Fruit fly (Drosophila melanogaster) whole organism, wandering third instar larva: ENCODE measurements around the gene Cse1.

ENCODE experiments used
- Abd-B ChIP-seq: fragments of >200 bp; optimal IDR thresholded peaks from 2 replicates; lab custom pipeline; 2017; ENCODE audit warnings: missing biosample characterization, missing genetic modification characterization
- CG9705 ChIP-seq: fragments of 200-800 bp; sonication (Bioruptor generic); optimal IDR thresholded peaks from 2 replicates; lab custom pipeline; 2018; ENCODE audit warnings: missing biosample characterization, mild to moderate bottlenecking, missing genetic modification characterization
- CrebA ChIP-seq: fragments of 200-800 bp; sonication (Bioruptor generic); optimal IDR thresholded peaks from 2 replicates; lab custom pipeline; 2016; ENCODE audit warnings: missing biosample characterization, mild to moderate bottlenecking, missing genetic modification characterization, borderline replicate concordance
- Dfd ChIP-seq: fragments of >200 bp; optimal IDR thresholded peaks from 2 replicates; lab custom pipeline; 2017; ENCODE audit warnings: missing biosample characterization, missing genetic modification characterization
- Dif ChIP-seq: fragments of 200-275, 200-300 bp; sonication (Bioruptor generic); optimal IDR thresholded peaks from 2 replicates; lab custom pipeline; 2018; ENCODE audit warnings: missing biosample characterization, missing genetic modification characterization; ENCODE audit not compliant: partially characterized antibody
- GATAd ChIP-seq: sonication (Bioruptor generic); optimal IDR thresholded peaks from 2 replicates; lab custom pipeline; 2016; ENCODE audit warnings: missing biosample characterization, missing genetic modification characterization
- HLH106 ChIP-seq: fragments of 200-800 bp; optimal IDR thresholded peaks from 3 replicates; lab custom pipeline; 2019; ENCODE audit warnings: missing biosample characterization, mild to moderate bottlenecking, missing genetic modification characterization, moderate library complexity
- Hr78 ChIP-seq: fragments of >200 bp; optimal IDR thresholded peaks from 2 replicates; lab custom pipeline; 2017; ENCODE audit warnings: missing biosample characterization, missing genetic modification characterization
- Hr83 ChIP-seq: fragments of 200-300 bp; sonication (Bioruptor generic); optimal IDR thresholded peaks from 2 replicates; lab custom pipeline; 2016; ENCODE audit warnings: missing biosample characterization, mild to moderate bottlenecking, missing genetic modification characterization, moderate library complexity; ENCODE audit not compliant: poor library complexity, severe bottlenecking
- Jra ChIP-seq: sonication (Bioruptor generic); optimal IDR thresholded peaks from 2 replicates; lab custom pipeline; 2016; ENCODE audit warnings: missing biosample characterization, missing genetic modification characterization
- N ChIP-seq: fragments of >200 bp; optimal IDR thresholded peaks from 2 replicates; lab custom pipeline; 2018; ENCODE audit warnings: missing biosample characterization, missing external identifiers, missing genetic modification characterization
- Sp1 ChIP-seq: fragments of 200-800 bp; sonication (Bioruptor generic); optimal IDR thresholded peaks from 3 replicates; lab custom pipeline; 2019; ENCODE audit warnings: missing biosample characterization, mild to moderate bottlenecking, missing genetic modification characterization, moderate library complexity
- Vsx2 ChIP-seq: fragments of 200-300, 225-300 bp; sonication (Bioruptor generic); optimal IDR thresholded peaks from 2 replicates; lab custom pipeline; 2018; ENCODE audit warnings: missing biosample characterization, missing genetic modification characterization; ENCODE audit not compliant: partially characterized antibody
- br ChIP-seq: fragments of 200-800 bp; sonication (Bioruptor generic); optimal IDR thresholded peaks from 2 replicates; lab custom pipeline; 2016; ENCODE audit warnings: missing biosample characterization, missing genetic modification characterization
- brk ChIP-seq: fragments of 200-800 bp; sonication (Bioruptor generic); optimal IDR thresholded peaks from 2 replicates; lab custom pipeline; 2016; ENCODE audit warnings: missing biosample characterization, mild to moderate bottlenecking, missing genetic modification characterization
- dsf ChIP-seq: sonication (Bioruptor generic); optimal IDR thresholded peaks from 2 replicates; lab custom pipeline; 2016; ENCODE audit warnings: missing biosample characterization, missing genetic modification characterization, borderline replicate concordance
- ey ChIP-seq: fragments of 200-800 bp; sonication (Bioruptor generic); optimal IDR thresholded peaks from 2 replicates; lab custom pipeline; 2016; ENCODE audit warnings: missing biosample characterization, missing genetic modification characterization
- fru ChIP-seq: fragments of 200-800 bp; sonication (Bioruptor generic); optimal IDR thresholded peaks from 3 replicates; lab custom pipeline; 2016; ENCODE audit warnings: missing biosample characterization, mild to moderate bottlenecking, missing genetic modification characterization
- h ChIP-seq: fragments of 200-800 bp; sonication (Bioruptor generic); optimal IDR thresholded peaks from 3 replicates; lab custom pipeline; 2016; ENCODE audit warnings: missing biosample characterization, mild to moderate bottlenecking, missing genetic modification characterization
- lola ChIP-seq: fragments of >200 bp; optimal IDR thresholded peaks from 2 replicates; lab custom pipeline; 2017; ENCODE audit warnings: missing biosample characterization, missing genetic modification characterization
- psq ChIP-seq: fragments of 200-800 bp; sonication (Bioruptor generic); optimal IDR thresholded peaks from 3 replicates; lab custom pipeline; 2017; ENCODE audit warnings: missing biosample characterization, mild to moderate bottlenecking, missing genetic modification characterization, moderate library complexity
- rgr ChIP-seq: fragments of 200-800 bp; sonication (Bioruptor generic); optimal IDR thresholded peaks from 3 replicates; lab custom pipeline; 2016; ENCODE audit warnings: missing biosample characterization, mild to moderate bottlenecking, missing genetic modification characterization
- sv ChIP-seq: fragments of 200-800 bp; sonication (Bioruptor generic); optimal IDR thresholded peaks from 3 replicates; lab custom pipeline; 2016; ENCODE audit warnings: missing biosample characterization, missing genetic modification characterization

Cse1 gene

dm6 chr2L:16788885-16789284 lies 36.1 kb downstream of the Cse1 start:
- TF ChIP-seq br (GFP tag; lab: Kevin White, UChicago) (no peak), N (GFP tag; lab: Kevin White, UChicago) (no peak), Dfd (no peak), Jra (GFP tag; lab: Kevin White, UChicago) (no peak), HLH106 (tag; lab: Kevin White, UChicago) (no peak), dsf (GFP tag; lab: Kevin White, UChicago) (no peak), Dif (no peak), Hr83 (no peak), sv (GFP tag; lab: Kevin White, UChicago) (no peak), lola (no peak)

dm6 chr2L:16787548-16787947 lies 37.5 kb downstream of the Cse1 start:
- TF ChIP-seq Dfd (no peak), Vsx2 (GFP tag; lab: Kevin White, UChicago) (no peak), Hr78 (GFP tag; lab: Kevin White, UChicago) (no peak), GATAd (GFP tag; lab: Kevin White, UChicago) (no peak), h (GFP tag; lab: Kevin White, UChicago) (no peak), brk (no peak), br (GFP tag; lab: Kevin White, UChicago) (no peak), CG9705 (GFP tag; lab: Kevin White, UChicago) (no peak), Jra (GFP tag; lab: Kevin White, UChicago) (no peak), CrebA (GFP tag; lab: Kevin White, UChicago) (no peak), lola (no peak), rgr (GFP tag; lab: Kevin White, UChicago) (no peak), ey (no peak), Hr83 (no peak), Abd-B (GFP tag; lab: Kevin White, UChicago) (no peak), psq (GFP tag; lab: Kevin White, UChicago) (no peak), fru (GFP tag; lab: Kevin White, UChicago) (no peak), sv (GFP tag; lab: Kevin White, UChicago) (no peak), Sp1 (no peak)
- TF ChIP-seq, all 38 proteins: peak for 0
